Worm (Caenorhabditis elegans) whole organism, L2 larva: ENCODE results near the gene F54H5.5.

ENCODE experiments used
- C34F6.9 ChIP-seq: fragments of 150-350 bp; optimal IDR thresholded peaks from 2 replicates; lab custom pipeline; 2014; ENCODE audit warnings: missing biosample characterization, missing genetic modification characterization
- F13H6.1 ChIP-seq: sonication (generic microtip); optimal IDR thresholded peaks from 2 replicates; lab custom pipeline; 2016; ENCODE audit warnings: missing genetic modification characterization, missing compliant biosample characterization
- R02D3.7 ChIP-seq: fragments of 150-350 bp; optimal IDR thresholded peaks from 2 replicates; lab custom pipeline; 2014; ENCODE audit warnings: missing biosample characterization, missing genetic modification characterization
- Y55F3AM.14 ChIP-seq: fragments of 200-800 bp; sonication (Bioruptor generic); optimal IDR thresholded peaks from 2 replicates; lab custom pipeline; 2018; ENCODE audit warnings: mild to moderate bottlenecking, missing genetic modification characterization, missing compliant biosample characterization
- ZK546.5 ChIP-seq: sonication (generic microtip); optimal IDR thresholded peaks from 2 replicates; lab custom pipeline; 2017; ENCODE audit warnings: missing biosample characterization, missing genetic modification characterization
- alr-1 ChIP-seq: fragments of 150-350 bp; optimal IDR thresholded peaks from 2 replicates; lab custom pipeline; 2014; ENCODE audit warnings: missing biosample characterization, missing genetic modification characterization
- aly-2 ChIP-seq: fragments of 150-350 bp; optimal IDR thresholded peaks from 2 replicates; lab custom pipeline; 2014; ENCODE audit warnings: missing biosample characterization, missing genetic modification characterization
- ama-1 ChIP-seq: fragments of 150-350 bp; optimal IDR thresholded peaks from 2 replicates; lab custom pipeline; 2018; ENCODE audit warnings: inconsistent platforms
- ceh-16 ChIP-seq: fragments of 150-350 bp; optimal IDR thresholded peaks from 2 replicates; lab custom pipeline; 2014; ENCODE audit warnings: missing biosample characterization, missing genetic modification characterization
- ceh-82 ChIP-seq: fragments of 150-350 bp; optimal IDR thresholded peaks from 2 replicates; lab custom pipeline; 2014; ENCODE audit warnings: missing biosample characterization, missing genetic modification characterization
- egl-27 ChIP-seq: sonication (generic microtip); optimal IDR thresholded peaks from 3 replicates; lab custom pipeline; 2017; ENCODE audit warnings: missing biosample characterization, missing genetic modification reagents, missing genetic modification characterization
- elt-1 ChIP-seq: fragments of 150-350 bp; optimal IDR thresholded peaks from 2 replicates; lab custom pipeline; 2014; ENCODE audit warnings: missing biosample characterization, missing genetic modification characterization
- elt-3 ChIP-seq: sonication (generic microtip); optimal IDR thresholded peaks from 2 replicates; lab custom pipeline; 2017; ENCODE audit warnings: missing biosample characterization, missing genetic modification characterization
- gmeb-1 ChIP-seq: fragments of 150-350 bp; optimal IDR thresholded peaks from 2 replicates; lab custom pipeline; 2014; ENCODE audit warnings: missing biosample characterization, missing genetic modification characterization
- lin-11 ChIP-seq: fragments of 150-350 bp; sonication (generic microtip); optimal IDR thresholded peaks from 2 replicates; lab custom pipeline; 2014; ENCODE audit warnings: missing biosample characterization, missing genetic modification characterization, inconsistent platforms, mixed read lengths
- lin-13 ChIP-seq: fragments of 150-350 bp; optimal IDR thresholded peaks from 2 replicates; lab custom pipeline; 2014; ENCODE audit warnings: missing biosample characterization, missing genetic modification reagents, missing genetic modification characterization
- lin-39 ChIP-seq: fragments of 150-350 bp; optimal IDR thresholded peaks from 2 replicates; lab custom pipeline; 2014; ENCODE audit warnings: missing biosample characterization, missing genetic modification reagents, missing genetic modification characterization
- lsy-2 ChIP-seq, 2 experiments: fragments of 150-350 bp in 1 of 2; sonication (generic microtip) in 1 of 2; optimal IDR thresholded peaks; 2 replicates each; lab custom pipeline; 2014 to 2017; ENCODE audit warnings: missing biosample characterization in 2 of 2, missing genetic modification characterization in 2 of 2
- mbf-1 ChIP-seq: sonication (generic microtip); optimal IDR thresholded peaks from 2 replicates; lab custom pipeline; 2017; ENCODE audit warnings: missing biosample characterization, missing genetic modification characterization
- mdl-1 ChIP-seq, 2 experiments: fragments of 150-350 bp in 1 of 2; sonication (generic microtip) in 1 of 2; optimal IDR thresholded peaks; 2 replicates each; lab custom pipeline; 2017; ENCODE audit warnings: missing biosample characterization in 2 of 2, missing genetic modification characterization in 2 of 2
- nhr-11 ChIP-seq: fragments of 150-350 bp; optimal IDR thresholded peaks from 2 replicates; lab custom pipeline; 2014; ENCODE audit warnings: missing biosample characterization, missing genetic modification characterization
- nhr-129 ChIP-seq: fragments of 150-350 bp; optimal IDR thresholded peaks from 2 replicates; lab custom pipeline; 2014; ENCODE audit warnings: missing biosample characterization, missing genetic modification characterization
- nhr-23 ChIP-seq: fragments of 150-350 bp; optimal IDR thresholded peaks from 2 replicates; lab custom pipeline; 2014; ENCODE audit warnings: missing biosample characterization, missing genetic modification reagents, missing genetic modification characterization
- nhr-237 ChIP-seq: fragments of 150-350 bp; optimal IDR thresholded peaks from 2 replicates; lab custom pipeline; 2014; ENCODE audit warnings: missing biosample characterization, missing genetic modification characterization
- nhr-25 ChIP-seq: fragments of 150-350 bp; sonication (generic microtip); optimal IDR thresholded peaks from 3 replicates; lab custom pipeline; 2014; ENCODE audit warnings: missing biosample characterization, missing genetic modification characterization
- nhr-77 ChIP-seq: fragments of 150-350 bp; optimal IDR thresholded peaks from 2 replicates; lab custom pipeline; 2014; ENCODE audit warnings: missing biosample characterization, missing genetic modification characterization
- peb-1 ChIP-seq: fragments of 150-350 bp; optimal IDR thresholded peaks from 2 replicates; lab custom pipeline; 2014; ENCODE audit warnings: missing biosample characterization, missing genetic modification characterization
- sem-4 ChIP-seq: fragments of 150-350 bp; optimal IDR thresholded peaks from 2 replicates; lab custom pipeline; 2014; ENCODE audit warnings: missing biosample characterization, missing genetic modification reagents, missing genetic modification characterization
- skn-1 ChIP-seq: sonication (generic microtip); optimal IDR thresholded peaks from 2 replicates; lab custom pipeline; 2017; ENCODE audit warnings: missing biosample characterization, missing genetic modification characterization
- sma-9 ChIP-seq, 2 experiments: fragments of 150-350 bp in 1 of 2; sonication (generic microtip) in 1 of 2; optimal IDR thresholded peaks; 2 replicates each; lab custom pipeline; 2014 to 2016; ENCODE audit warnings: missing genetic modification characterization in 2 of 2, mild to moderate bottlenecking in 1 of 2, missing biosample characterization in 1 of 2, missing compliant biosample characterization in 1 of 2, missing genetic modification reagents in 1 of 2, moderate library complexity in 1 of 2
- snpc-4 ChIP-seq: fragments of 150-350 bp; optimal IDR thresholded peaks from 2 replicates; lab custom pipeline; 2014; ENCODE audit warnings: missing biosample characterization, missing genetic modification characterization
- unc-39 ChIP-seq: fragments of 150-350 bp; optimal IDR thresholded peaks from 2 replicates; lab custom pipeline; 2014; ENCODE audit warnings: missing biosample characterization, missing genetic modification characterization
- unc-55 ChIP-seq: fragments of 150-350 bp; sonication (generic microtip); optimal IDR thresholded peaks from 3 replicates; lab custom pipeline; 2014; ENCODE audit warnings: missing biosample characterization, missing genetic modification reagents, missing genetic modification characterization
- unc-62 ChIP-seq: fragments of 150-350 bp; optimal IDR thresholded peaks from 2 replicates; lab custom pipeline; 2014; ENCODE audit warnings: missing biosample characterization, missing genetic modification reagents, missing genetic modification characterization
- zag-1 ChIP-seq: fragments of 150-350 bp; optimal IDR thresholded peaks from 2 replicates; lab custom pipeline; 2014; ENCODE audit warnings: missing biosample characterization, missing genetic modification characterization
- ztf-1 ChIP-seq: fragments of 200-800 bp; sonication (Bioruptor generic); conservative IDR thresholded peaks from 2 replicates; pipeline ENCODE4 v1.3.6; 2022; ENCODE audit warnings: missing genetic modification characterization, missing compliant biosample characterization
- ztf-11 ChIP-seq: sonication (generic microtip); optimal IDR thresholded peaks from 2 replicates; lab custom pipeline; 2017; ENCODE audit warnings: missing biosample characterization, missing genetic modification characterization
- ztf-4 ChIP-seq: fragments of 150-350 bp; optimal IDR thresholded peaks from 2 replicates; lab custom pipeline; 2014; ENCODE audit warnings: missing biosample characterization, missing genetic modification characterization

F54H5.5 gene

ce11 chrII:6646903-6647302 lies 19.8 kb upstream of the F54H5.5 start:
- TF ChIP-seq sem-4 (tag; lab: Kevin White, UChicago) (no peak), elt-1 (tag; lab: Kevin White, UChicago) (no peak), nhr-23 (tag; lab: Kevin White, UChicago) (no peak), elt-3 (tag; lab: Kevin White, UChicago) (no peak)

ce11 chrII:6642651-6643167 lies 15.6 kb upstream of the F54H5.5 start, which contains the start of gene T19D12.6:
Gene T19D12.6 (minus strand): TSS chrII:6643117.
- TF ChIP-seq ztf-11 (tag; lab: Kevin White, UChicago) = no peak
- TF ChIP-seq lin-11 (tag; lab: Kevin White, UChicago) = no peak
- no peak for TF ChIP-seq egl-27 (tag; lab: Kevin White, UChicago)
- no peak for TF ChIP-seq F13H6.1 (tag; lab: Kevin White, UChicago)
- TF ChIP-seq ama-1 (lab: Kevin White, UChicago) = no peak
- TF ChIP-seq lin-39 (tag; lab: Kevin White, UChicago) = no peak
- no peak for TF ChIP-seq gmeb-1 (tag; lab: Kevin White, UChicago)
- no peak for TF ChIP-seq unc-55 (GFP tag; lab: Kevin White, UChicago)
- no peak for TF ChIP-seq nhr-25 (tag; lab: Kevin White, UChicago)

- TF ChIP-seq unc-39 (no peak), peb-1 (tag; lab: Kevin White, UChicago) (no peak), R02D3.7 (tag; lab: Kevin White, UChicago) (no peak), gmeb-1 (tag; lab: Kevin White, UChicago) (no peak), ZK546.5 (tag; lab: Kevin White, UChicago) (no peak), elt-3 (tag; lab: Kevin White, UChicago) (no peak), Y55F3AM.14 (GFP tag; lab: Kevin White, UChicago) (no peak), sem-4 (tag; lab: Kevin White, UChicago) (no peak), zag-1 (tag; lab: Kevin White, UChicago) (no peak), alr-1 (tag; lab: Kevin White, UChicago) (no peak), C34F6.9 (tag; lab: Kevin White, UChicago) (no peak), ztf-4 (no peak), elt-1 (tag; lab: Kevin White, UChicago) (no peak), lin-13 (GFP tag; lab: Kevin White, UChicago) (no peak), ceh-16 (tag; lab: Kevin White, UChicago) (no peak), nhr-77 (tag; lab: Kevin White, UChicago) (no peak), skn-1 (no peak), snpc-4 (tag; lab: Kevin White, UChicago) (no peak), nhr-25 (tag; lab: Kevin White, UChicago) (no peak)
Observed at ce11 chrII:6642180-6642579, 15.1 kb upstream of the F54H5.5 start.

ce11 chrII:6637854-6638253 lies 10.8 kb upstream of the F54H5.5 start:
- no peak for TF ChIP-seq ama-1 (lab: Kevin White, UChicago)
- TF ChIP-seq elt-3 (tag; lab: Kevin White, UChicago) = no peak
- TF ChIP-seq nhr-237 (tag; lab: Kevin White, UChicago) = no peak
- no peak for TF ChIP-seq unc-62 (GFP tag; lab: Kevin White, UChicago)
- TF ChIP-seq lsy-2 (tag; optimal IDR thresholded peaks at IDR 0.05; lab: Kevin White, UChicago) = no peak
- TF ChIP-seq sma-9 (GFP tag; optimal IDR thresholded peaks at IDR 0.05; lab: Kevin White, UChicago) = no peak
- TF ChIP-seq sma-9 (tag; optimal IDR thresholded peaks at IDR 0.05; lab: Kevin White, UChicago) = no peak
- no peak for TF ChIP-seq R02D3.7 (tag; lab: Kevin White, UChicago)
- no peak for TF ChIP-seq lin-13 (GFP tag; lab: Kevin White, UChicago)
- TF ChIP-seq nhr-11 (tag; lab: Kevin White, UChicago) = no peak
- no peak for TF ChIP-seq nhr-129 (tag; lab: Kevin White, UChicago)
- no peak for TF ChIP-seq aly-2 (tag; lab: Kevin White, UChicago)
- TF ChIP-seq mbf-1 (tag; lab: Kevin White, UChicago) = no peak
- TF ChIP-seq lin-39 (tag; lab: Kevin White, UChicago) = no peak
- TF ChIP-seq zag-1 (tag; lab: Kevin White, UChicago) = no peak
- TF ChIP-seq ceh-82 (tag; lab: Kevin White, UChicago) = no peak
- TF ChIP-seq ztf-1 (GFP tag; lab: Robert Waterston, UW) = no peak
- no peak for TF ChIP-seq alr-1 (tag; lab: Kevin White, UChicago)
- TF ChIP-seq mdl-1 (tag; optimal IDR thresholded peaks at IDR 0.05; lab: Kevin White, UChicago) = no peak
